Worm (Caenorhabditis elegans): ENCODE measurements around the gene R01H2.8.
A peak's percentile ranks its signal among the peaks of the same experiment; 100 is the strongest.

The R01H2.8 gene

DNA sequence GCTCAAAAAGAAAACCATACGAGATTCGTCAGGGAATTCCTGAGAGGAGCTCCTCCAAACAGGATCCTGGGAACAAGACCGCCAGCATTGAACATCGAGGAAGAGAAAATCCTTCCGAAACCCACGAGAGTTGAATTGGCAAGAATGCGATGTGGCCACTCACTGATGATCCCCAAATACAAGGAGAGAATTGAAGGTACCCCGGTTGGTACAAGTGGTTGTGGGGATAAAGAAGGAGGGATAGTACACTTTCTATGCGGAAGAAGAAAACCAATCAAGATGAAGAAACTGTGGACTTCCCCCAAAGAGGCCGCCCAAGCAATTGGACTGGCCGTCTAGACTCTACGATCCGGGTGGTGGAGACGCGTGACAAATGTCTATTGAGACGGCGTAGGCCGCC, 5.8 kb upstream of the R01H2.8 start:
- TF ChIP-seq him-1 (tag; optimal IDR thresholded peaks at IDR 0.05) (no peak), W03F9.2 (tag; optimal IDR thresholded peaks at IDR 0.05) (no peak), dao-5 (tag; optimal IDR thresholded peaks at IDR 0.05) (no peak)

DNA sequence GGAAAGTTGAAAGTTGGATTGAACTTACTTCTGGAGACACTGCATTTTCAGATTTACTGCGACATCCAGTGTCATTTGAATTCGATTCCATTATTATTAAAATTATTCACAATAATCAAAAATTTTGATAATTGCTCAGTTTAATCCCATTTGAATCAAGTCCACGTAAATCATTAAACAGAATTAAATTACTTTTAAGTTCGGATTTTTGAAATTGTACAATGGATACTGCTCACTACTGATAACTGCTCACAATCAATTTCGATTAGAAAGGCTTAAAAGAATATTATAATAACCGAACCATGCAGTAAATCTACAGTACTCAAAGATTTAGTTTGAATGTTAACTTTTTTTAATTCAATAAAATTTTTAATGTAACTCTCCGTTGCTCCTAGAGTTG, 4.7 kb upstream of the R01H2.8 start, which contains the start of gene R01H2.4:
Gene R01H2.4 (minus strand): TSS at position 101 of the 400 bp plus-strand sequence.
- TF ChIP-seq dao-5 (tag; optimal IDR thresholded peaks at IDR 0.05) (no peak), W03F9.2 (tag; optimal IDR thresholded peaks at IDR 0.05) (no peak), him-1 (tag; optimal IDR thresholded peaks at IDR 0.05) (no peak)

DNA sequence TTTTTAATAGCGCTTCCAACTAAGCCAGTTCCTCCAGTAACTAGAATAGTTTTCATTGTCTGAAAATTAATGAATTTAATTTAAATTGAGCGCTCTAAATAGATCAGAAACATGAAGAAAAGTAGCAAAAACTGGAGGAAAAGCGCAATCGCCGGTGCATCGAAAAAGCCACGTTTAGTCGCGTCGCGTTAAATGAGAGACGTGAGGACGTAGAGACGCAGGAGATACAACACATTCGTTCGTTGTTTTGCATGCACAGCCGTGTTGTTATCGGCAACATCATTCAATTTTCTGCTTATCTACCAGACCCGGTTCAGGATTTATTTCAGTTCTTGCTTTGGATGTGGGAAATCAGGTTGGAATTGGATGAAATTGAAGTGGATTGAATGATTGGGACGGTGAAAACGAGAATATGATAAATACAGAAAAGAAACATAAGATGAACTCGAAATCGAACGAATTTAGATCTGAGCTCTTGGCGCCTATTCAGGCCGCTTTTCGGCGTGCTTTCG, 1.4 kb upstream of the R01H2.8 start, which contains the start of gene ger-1:
Gene ger-1 (minus strand): TSS at position 93 of the 512 bp plus-strand sequence.
- TF ChIP-seq him-1 (tag; optimal IDR thresholded peaks at IDR 0.05) (no peak), dao-5 (tag; optimal IDR thresholded peaks at IDR 0.05) (no peak), W03F9.2 (tag; optimal IDR thresholded peaks at IDR 0.05) (no peak)

DNA sequence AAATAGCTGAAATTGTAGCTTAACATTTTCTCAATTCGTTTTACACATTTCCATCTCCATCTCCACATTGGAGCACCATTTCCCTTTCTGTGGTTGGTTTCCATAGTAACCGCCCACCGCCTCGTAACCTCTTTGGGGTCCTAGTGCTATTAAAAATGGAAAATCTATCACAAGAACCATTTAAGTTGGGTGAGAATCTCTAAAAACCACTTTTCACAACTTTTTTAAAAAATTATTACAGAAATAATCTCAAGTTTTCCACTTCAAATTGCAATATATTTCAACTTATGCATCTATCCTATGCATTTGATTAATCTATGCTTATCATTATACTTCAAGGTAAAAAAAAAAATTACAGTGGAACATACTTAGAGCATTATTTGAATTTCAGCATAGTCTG, 1.1 kb downstream of the R01H2.8 start, which contains the start of gene tmem-17:
Gene tmem-17 (plus strand): TSS at position 301 of the 400 bp plus-strand sequence.
- TF ChIP-seq W03F9.2 (tag; optimal IDR thresholded peaks at IDR 0.05) (no peak), him-1 (tag; optimal IDR thresholded peaks at IDR 0.05) (no peak), dao-5 (tag; optimal IDR thresholded peaks at IDR 0.05) (no peak)

DNA sequence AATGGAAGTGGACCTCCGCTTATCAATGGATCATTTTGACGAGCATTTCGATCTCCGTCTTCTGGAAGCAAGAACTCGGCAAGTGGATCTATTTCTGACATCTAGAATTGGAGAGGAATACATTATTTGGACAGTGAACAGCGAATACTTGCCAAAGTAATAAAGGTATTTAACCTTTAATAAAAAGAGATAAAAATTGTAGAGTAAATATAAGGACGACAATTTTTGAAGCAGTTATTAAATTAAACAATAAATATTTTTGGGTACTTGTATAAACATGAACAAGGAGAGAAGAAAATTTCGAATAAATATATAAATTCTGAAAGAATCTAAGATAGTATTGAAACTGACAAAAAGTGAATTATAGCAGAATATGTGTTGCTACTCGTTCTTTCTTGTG, 3.6 kb downstream of the R01H2.8 start, which contains the start of gene lin-37:
Gene lin-37 (minus strand): TSS at position 101 of the 400 bp plus-strand sequence.
- TF ChIP-seq dao-5 (tag; optimal IDR thresholded peaks at IDR 0.05) (no peak), him-1 (tag; optimal IDR thresholded peaks at IDR 0.05) (no peak), W03F9.2 (tag; optimal IDR thresholded peaks at IDR 0.05) (no peak)

DNA sequence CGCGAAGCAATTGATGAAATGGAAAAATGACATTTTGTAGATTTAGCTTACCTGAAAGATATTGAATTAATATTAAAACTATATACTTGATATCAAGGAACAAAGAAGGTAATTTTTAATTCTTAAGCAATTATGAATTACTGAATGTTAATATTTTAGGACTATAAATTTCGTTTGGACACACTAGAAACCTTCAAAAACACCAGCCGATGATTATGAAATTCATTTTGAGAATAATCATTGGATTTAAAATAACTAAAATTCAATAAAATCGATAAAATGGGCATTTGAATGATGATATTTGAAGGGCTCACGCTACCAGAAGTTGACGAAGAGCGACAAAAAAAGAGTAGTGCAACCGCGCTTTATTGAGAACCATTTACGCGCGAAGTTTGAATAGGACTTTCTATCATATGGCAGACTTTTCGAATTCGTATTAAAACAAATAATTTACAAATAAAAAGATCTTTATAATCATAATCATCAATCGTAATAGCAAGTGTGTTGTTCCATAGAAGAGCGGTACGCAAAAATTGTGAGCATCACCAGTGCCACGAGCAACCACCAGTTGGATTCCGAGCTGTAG, 5.0 kb downstream of the R01H2.8 start, which contains the start of gene ZK418.5:
Gene ZK418.5 (minus strand): TSS at position 51 of the 586 bp plus-strand sequence.
- TF ChIP-seq dao-5 (tag; optimal IDR thresholded peaks at IDR 0.05) = no peak
- TF ChIP-seq W03F9.2 (tag; optimal IDR thresholded peaks at IDR 0.05) = no peak
- TF ChIP-seq him-1 (tag; optimal IDR thresholded peaks at IDR 0.05) = no peak

DNA sequence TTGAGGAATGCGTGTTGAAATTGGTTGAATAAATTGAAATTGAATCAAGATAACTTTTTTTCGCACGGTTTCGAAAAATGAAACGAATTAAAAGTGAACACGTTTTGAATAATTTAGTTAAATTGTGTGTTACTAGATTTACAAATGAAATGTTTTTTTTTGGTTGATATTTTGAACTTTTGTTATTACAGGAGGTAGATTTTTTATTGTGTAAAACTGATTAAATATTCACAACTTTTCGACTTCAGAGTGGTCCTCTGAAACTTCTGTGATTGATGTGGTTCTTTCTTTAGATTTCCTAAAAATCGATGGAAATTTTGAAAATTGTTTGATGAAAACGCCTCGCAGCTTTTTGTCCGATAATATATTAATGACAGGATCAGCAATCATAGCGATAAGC, 7.5 kb downstream of the R01H2.8 start, which contains the start of gene ZK418.13:
Gene ZK418.13 (minus strand): TSS at position 101 of the 400 bp plus-strand sequence.
- TF ChIP-seq W03F9.2 (tag; optimal IDR thresholded peaks at IDR 0.05) (no peak), dao-5 (tag; optimal IDR thresholded peaks at IDR 0.05) (no peak), him-1 (tag; optimal IDR thresholded peaks at IDR 0.05) (no peak)

DNA sequence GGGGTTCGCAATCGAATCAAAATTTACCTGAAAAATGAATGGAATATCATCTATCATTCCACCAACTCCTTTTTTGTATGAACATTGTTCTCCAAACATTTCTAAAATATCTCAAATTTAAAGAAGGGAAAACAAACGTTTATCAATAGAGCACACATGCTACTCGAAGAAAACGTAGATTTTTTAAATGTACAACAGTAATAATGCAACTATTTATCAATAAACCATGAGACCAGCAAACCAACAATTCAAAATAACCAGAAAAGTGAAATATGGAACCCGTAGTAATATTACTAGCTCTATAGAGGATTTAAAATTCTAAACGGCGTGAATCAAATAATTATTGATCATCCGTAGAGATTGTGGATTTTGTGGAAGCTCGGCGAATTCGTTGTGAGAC, 9.9 kb downstream of the R01H2.8 start, which contains the start of gene ZK418.6:
Gene ZK418.6 (minus strand): TSS at position 101 of the 400 bp plus-strand sequence.
- no peak for TF ChIP-seq W03F9.2 (tag; optimal IDR thresholded peaks at IDR 0.05)
- TF ChIP-seq dao-5 (tag; optimal IDR thresholded peaks at IDR 0.05) = no peak
- no peak for TF ChIP-seq him-1 (tag; optimal IDR thresholded peaks at IDR 0.05)

DNA sequence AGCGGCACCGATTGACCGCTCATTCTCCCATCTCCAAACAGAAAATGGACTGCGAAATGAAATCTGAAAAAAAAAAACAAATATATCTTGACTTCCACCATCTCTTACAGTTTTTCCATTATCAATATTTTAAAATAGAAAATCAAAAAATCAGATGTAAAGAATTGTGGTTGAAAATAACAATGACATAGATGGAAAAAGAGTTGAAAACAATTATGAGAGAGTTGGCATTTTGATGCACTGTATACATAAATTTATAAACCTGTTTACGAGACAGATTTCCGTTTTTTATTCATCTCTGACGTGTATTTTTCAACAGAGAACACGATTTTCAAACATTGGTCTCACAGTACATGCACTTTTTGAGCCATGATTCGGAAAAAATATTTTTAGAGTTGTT, 11.8 kb downstream of the R01H2.8 start, which contains the start of gene ZK418.7:
Gene ZK418.7 (minus strand): TSS at position 101 of the 400 bp plus-strand sequence.
- TF ChIP-seq him-1 (tag; optimal IDR thresholded peaks at IDR 0.05) (no peak), W03F9.2 (tag; optimal IDR thresholded peaks at IDR 0.05) (no peak), dao-5 (tag; optimal IDR thresholded peaks at IDR 0.05) (no peak)

DNA sequence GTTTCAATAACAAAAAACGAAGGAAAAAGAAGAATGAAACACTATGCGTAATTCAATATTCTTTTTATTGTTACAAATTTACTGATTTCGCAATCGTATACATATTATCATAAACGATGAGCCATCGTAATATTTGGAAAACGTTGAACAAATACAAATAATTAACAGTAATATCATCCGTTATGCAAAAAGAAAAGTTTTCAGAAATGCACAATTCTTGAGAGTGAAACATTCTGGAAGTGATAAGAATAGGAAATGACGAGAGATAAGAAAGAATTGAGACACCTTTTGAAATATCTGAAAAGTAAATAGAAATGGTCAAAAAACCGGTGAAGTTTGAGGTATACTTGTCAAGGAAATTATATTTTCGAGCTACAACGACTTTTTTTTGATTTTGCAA, 12.6 kb downstream of the R01H2.8 start:
- no peak for TF ChIP-seq dao-5 (tag; optimal IDR thresholded peaks at IDR 0.05)
- no peak for TF ChIP-seq W03F9.2 (tag; optimal IDR thresholded peaks at IDR 0.05)
- TF ChIP-seq him-1 (tag; optimal IDR thresholded peaks at IDR 0.05) = no peak

DNA sequence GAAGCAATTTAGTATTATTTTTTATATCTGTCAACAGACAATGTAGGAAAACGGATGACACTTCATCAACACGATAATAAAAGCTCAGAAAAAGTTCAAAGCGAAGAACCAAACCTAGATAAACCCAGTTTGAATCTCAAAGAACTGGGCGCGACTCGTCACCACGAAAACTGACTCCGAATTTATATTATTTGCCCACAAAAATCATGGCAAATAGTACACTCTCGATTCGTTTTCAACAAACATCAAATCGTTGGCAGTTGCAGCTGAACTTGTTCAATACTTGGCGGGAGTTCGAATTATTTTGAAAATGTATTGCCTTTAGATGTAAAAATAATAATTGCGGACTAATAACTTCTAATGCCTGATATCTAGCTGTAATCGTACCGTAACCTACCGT, 14.2 kb downstream of the R01H2.8 start:
- no peak for TF ChIP-seq W03F9.2 (tag; optimal IDR thresholded peaks at IDR 0.05)
- no peak for TF ChIP-seq dao-5 (tag; optimal IDR thresholded peaks at IDR 0.05)
- no peak for TF ChIP-seq him-1 (tag; optimal IDR thresholded peaks at IDR 0.05)

DNA sequence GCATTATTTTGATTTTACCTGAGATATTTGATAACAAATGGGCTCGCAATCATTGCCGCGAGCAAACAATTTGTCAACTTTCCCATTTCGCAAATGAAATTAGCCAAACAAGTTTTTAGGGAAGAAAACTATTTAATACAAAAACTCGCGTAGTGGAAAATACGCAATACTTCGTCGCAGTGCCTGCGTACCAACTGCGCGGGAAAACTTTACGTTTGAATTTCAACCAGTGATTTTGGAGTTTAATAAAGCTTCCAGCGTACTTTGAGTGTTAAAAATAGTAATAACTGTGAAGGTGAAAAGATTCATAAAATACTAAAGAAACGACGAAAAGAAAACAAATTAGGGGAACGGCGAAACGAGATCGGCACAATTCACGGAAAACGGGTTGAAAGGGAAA, 16.0 kb downstream of the R01H2.8 start, which contains the start of gene tofu-7:
Gene tofu-7 (minus strand): TSS at position 111 of the 400 bp plus-strand sequence.
- no peak for TF ChIP-seq W03F9.2 (tag; optimal IDR thresholded peaks at IDR 0.05)

DNA sequence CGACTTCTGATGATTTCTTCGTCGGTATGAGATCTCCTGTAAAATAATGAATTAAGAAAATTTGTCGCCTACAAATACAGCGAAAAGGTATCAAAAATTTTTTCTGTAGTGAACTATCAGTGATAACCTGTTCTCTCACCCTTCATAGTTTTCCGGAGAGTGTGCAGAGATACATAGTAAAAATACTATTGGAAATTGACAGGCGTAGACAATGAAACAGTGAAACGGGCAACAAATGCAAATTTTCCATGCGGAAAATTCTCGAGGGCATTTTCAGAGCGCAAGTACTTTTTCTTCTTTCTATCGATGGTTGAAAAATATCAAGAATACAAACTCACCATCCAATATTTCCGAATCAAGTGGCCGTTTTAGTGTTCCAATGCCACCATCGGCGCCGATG, 18.3 kb downstream of the R01H2.8 start:
- TF ChIP-seq W03F9.2 (tag; optimal IDR thresholded peaks at IDR 0.05) (no peak), dao-5 (tag; optimal IDR thresholded peaks at IDR 0.05) (no peak), him-1 (tag; optimal IDR thresholded peaks at IDR 0.05) (no peak)

DNA sequence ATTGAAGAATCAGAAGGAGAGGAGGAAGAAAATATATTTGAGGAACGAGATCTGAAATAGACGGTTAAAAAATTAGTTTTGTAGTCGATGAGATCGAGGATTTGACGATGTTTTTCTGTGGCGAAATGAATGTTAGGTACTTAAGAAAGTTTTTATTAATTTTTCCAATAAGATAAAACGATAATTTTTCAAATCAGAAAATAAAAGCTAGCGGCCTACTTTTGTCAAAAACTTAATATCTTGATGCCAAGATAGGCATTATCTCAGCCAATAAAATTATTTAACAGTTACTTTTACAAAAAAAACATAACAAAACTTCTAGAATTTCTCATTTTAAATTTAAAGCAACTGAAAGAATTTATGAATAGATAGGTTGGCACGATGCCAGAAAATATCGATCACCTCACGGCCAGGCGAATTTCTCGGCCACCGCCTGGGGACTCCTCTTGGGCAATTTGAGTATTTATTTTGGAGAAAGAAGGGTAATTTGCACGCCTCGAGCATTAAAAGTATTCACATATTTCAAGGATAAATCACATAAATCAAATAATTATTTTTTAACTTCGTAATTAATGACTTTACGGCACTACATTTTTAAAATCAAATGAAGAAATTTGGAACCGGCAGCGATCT, 18.9 kb downstream of the R01H2.8 start, which contains the start of gene fubl-2:
Gene fubl-2 (minus strand): TSS at position 51 of the 633 bp plus-strand sequence.
- TF ChIP-seq W03F9.2 (tag; optimal IDR thresholded peaks at IDR 0.05) (peak; percentile 81), dao-5 (tag; optimal IDR thresholded peaks at IDR 0.05) (no peak)

Measured in whole organism, L4/young adult.